Worm (Caenorhabditis elegans) whole organism, L1 larva: Measurements from ENCODE around the gene C16C10.13.
A peak's percentile ranks its signal among the peaks of the same experiment; 100 is the strongest.

Experiments
- C16A3.4 ChIP-seq: fragments of 150-350 bp; optimal IDR thresholded peaks from 2 replicates; lab custom pipeline; 2014; ENCODE audit warnings: missing biosample characterization, missing genetic modification characterization
- F16B12.6 ChIP-seq: fragments of 150-350 bp; optimal IDR thresholded peaks from 2 replicates; lab custom pipeline; 2014; ENCODE audit warnings: missing biosample characterization, missing genetic modification characterization
- aha-1 ChIP-seq: fragments of 150-350 bp; optimal IDR thresholded peaks from 2 replicates; lab custom pipeline; 2014; ENCODE audit warnings: missing biosample characterization, missing genetic modification characterization
- aly-2 ChIP-seq: fragments of 150-350 bp; optimal IDR thresholded peaks from 2 replicates; lab custom pipeline; 2014; ENCODE audit warnings: missing biosample characterization, missing genetic modification characterization
- blmp-1 ChIP-seq: fragments of 150-350 bp; optimal IDR thresholded peaks from 2 replicates; lab custom pipeline; 2014; ENCODE audit warnings: missing biosample characterization, missing genetic modification characterization
- ceh-63 ChIP-seq: fragments of 200-800 bp; sonication (Bioruptor generic); optimal IDR thresholded peaks from 2 replicates; lab custom pipeline; 2018; ENCODE audit warnings: mild to moderate bottlenecking, missing genetic modification characterization, missing compliant biosample characterization
- ceh-8 ChIP-seq: fragments of 200-800 bp; sonication (Bioruptor generic); optimal IDR thresholded peaks from 2 replicates; lab custom pipeline; 2018; ENCODE audit warnings: mild to moderate bottlenecking, missing genetic modification characterization, moderate library complexity, missing compliant biosample characterization
- ceh-82 ChIP-seq, 3 experiments: fragments of 150-350 bp in 1 of 3; sonication (generic microtip) in 2 of 3; optimal IDR thresholded peaks; 2 replicates each; lab custom pipeline; 2014 to 2017; ENCODE audit warnings: missing biosample characterization in 3 of 3, missing genetic modification characterization in 3 of 3
- ceh-88 ChIP-seq: fragments of 200-800 bp; sonication (Bioruptor generic); IDR thresholded peaks from 2 replicates; pipeline ENCODE4 v1.3.6; 2022; ENCODE audit warnings: missing genetic modification characterization, missing compliant biosample characterization
- ces-1 ChIP-seq: fragments of 150-350 bp; optimal IDR thresholded peaks from 2 replicates; lab custom pipeline; 2014; ENCODE audit warnings: missing biosample characterization, missing genetic modification reagents, missing genetic modification characterization
- dpl-1 ChIP-seq, 3 experiments: fragments of 150-350 bp in 2 of 3; sonication (generic microtip) in 1 of 3; optimal IDR thresholded peaks; 2 replicates each; lab custom pipeline; 2014 to 2017; ENCODE audit warnings: missing biosample characterization in 3 of 3, missing genetic modification characterization in 3 of 3, missing genetic modification reagents in 3 of 3
- dsc-1 ChIP-seq: sonication (generic microtip); optimal IDR thresholded peaks from 2 replicates; lab custom pipeline; 2016; ENCODE audit warnings: mild to moderate bottlenecking, missing genetic modification characterization, missing compliant biosample characterization
- egl-27 ChIP-seq, 2 experiments: fragments of 150-350 bp in 1 of 2; sonication (generic microtip); optimal IDR thresholded peaks; 3 replicates each; lab custom pipeline; 2017 to 2018; ENCODE audit warnings: missing biosample characterization in 2 of 2, missing genetic modification characterization in 2 of 2, missing genetic modification reagents in 2 of 2
- elt-3 ChIP-seq, 6 experiments: fragments of 150-350 bp in 1 of 6; sonication (generic microtip); optimal IDR thresholded peaks; 2 replicates each; lab custom pipeline; 2017 to 2018; ENCODE audit warnings: missing biosample characterization in 6 of 6, missing genetic modification characterization in 6 of 6, inconsistent platforms in 1 of 6
- ets-5 ChIP-seq: fragments of 200-800 bp; sonication (Bioruptor generic); IDR thresholded peaks from 2 replicates; pipeline ENCODE4 v1.3.6; 2022; ENCODE audit warnings: missing genetic modification characterization, missing compliant biosample characterization
- fkh-8 ChIP-seq: sonication (generic microtip); optimal IDR thresholded peaks from 2 replicates; lab custom pipeline; 2016; ENCODE audit warnings: mild to moderate bottlenecking, missing genetic modification characterization, missing compliant biosample characterization
- fos-1 ChIP-seq: fragments of 150-350 bp; optimal IDR thresholded peaks from 2 replicates; lab custom pipeline; 2014; ENCODE audit warnings: missing biosample characterization, missing genetic modification characterization
- grh-1 ChIP-seq: fragments of 200-800 bp; sonication (Bioruptor generic); IDR thresholded peaks from 2 replicates; pipeline ENCODE4 v1.3.6; 2022; ENCODE audit warnings: missing genetic modification reagents, missing genetic modification characterization, missing compliant biosample characterization
- hpl-2 ChIP-seq: fragments of 150-350 bp; optimal IDR thresholded peaks from 2 replicates; lab custom pipeline; 2014; ENCODE audit warnings: missing biosample characterization, missing genetic modification reagents, missing genetic modification characterization
- irx-1 ChIP-seq: sonication (generic microtip); optimal IDR thresholded peaks from 2 replicates; lab custom pipeline; 2016; ENCODE audit warnings: missing genetic modification characterization, missing compliant biosample characterization
- isw-1 ChIP-seq: fragments of 200-800 bp; sonication (Bioruptor generic); IDR thresholded peaks from 2 replicates; pipeline ENCODE4 v1.3.6; 2022; ENCODE audit warnings: missing genetic modification characterization, missing compliant biosample characterization
- lin-15B ChIP-seq: fragments of 150-350 bp; sonication (generic microtip); optimal IDR thresholded peaks from 3 replicates; lab custom pipeline; 2014; ENCODE audit warnings: missing biosample characterization, missing genetic modification characterization
- lir-3 ChIP-seq: sonication (generic microtip); optimal IDR thresholded peaks from 2 replicates; lab custom pipeline; 2016; ENCODE audit warnings: mild to moderate bottlenecking, missing genetic modification characterization, moderate library complexity, missing compliant biosample characterization; ENCODE audit not compliant: poor library complexity
- lsy-2 ChIP-seq, 2 experiments: fragments of 150-350 bp; optimal IDR thresholded peaks; 2 replicates each; lab custom pipeline; 2014; ENCODE audit warnings: missing biosample characterization in 2 of 2, missing genetic modification characterization in 2 of 2
- mab-9 ChIP-seq: fragments of 200-800 bp; sonication (Bioruptor generic); IDR thresholded peaks from 2 replicates; pipeline ENCODE4 v1.3.6; 2022; ENCODE audit warnings: missing genetic modification reagents, missing genetic modification characterization, missing compliant biosample characterization
- mep-1 ChIP-seq: fragments of 150-350 bp; optimal IDR thresholded peaks from 2 replicates; lab custom pipeline; 2014; ENCODE audit warnings: missing biosample characterization, missing genetic modification characterization
- nhr-11 ChIP-seq: fragments of 150-350 bp; optimal IDR thresholded peaks from 2 replicates; lab custom pipeline; 2014; ENCODE audit warnings: missing biosample characterization, missing genetic modification characterization
- nhr-19 ChIP-seq: fragments of 200-800 bp; sonication (Bioruptor generic); conservative IDR thresholded peaks from 2 replicates; pipeline ENCODE4 v1.3.6; 2022; ENCODE audit warnings: missing genetic modification characterization, missing compliant biosample characterization
- nhr-237 ChIP-seq: fragments of 150-350 bp; optimal IDR thresholded peaks from 2 replicates; lab custom pipeline; 2014; ENCODE audit warnings: missing biosample characterization, missing genetic modification characterization
- nhr-28 ChIP-seq: fragments of 150-350 bp; optimal IDR thresholded peaks from 2 replicates; lab custom pipeline; 2014; ENCODE audit warnings: missing biosample characterization, missing genetic modification characterization
- nhr-76 ChIP-seq: sonication (generic microtip); optimal IDR thresholded peaks from 2 replicates; lab custom pipeline; 2017; ENCODE audit warnings: missing biosample characterization, missing genetic modification characterization
- nhr-84 ChIP-seq: sonication (generic microtip); optimal IDR thresholded peaks from 2 replicates; lab custom pipeline; 2017; ENCODE audit warnings: missing biosample characterization, missing genetic modification characterization
- nhr-85 ChIP-seq: sonication (generic microtip); peaks from one replicate; lab custom pipeline; 2016; ENCODE audit warnings: missing genetic modification characterization, inconsistent platforms, missing compliant biosample characterization
- pag-3 ChIP-seq: sonication (generic microtip); optimal IDR thresholded peaks from 2 replicates; lab custom pipeline; 2017; ENCODE audit warnings: missing genetic modification characterization, mild to moderate bottlenecking, missing compliant biosample characterization, antibody characterized with exemption, borderline replicate concordance; ENCODE audit not compliant: insufficient read depth
- pqm-1 ChIP-seq: sonication (generic microtip); optimal IDR thresholded peaks from 3 replicates; lab custom pipeline; 2017; ENCODE audit warnings: missing biosample characterization, missing genetic modification characterization
- rnt-1 ChIP-seq: sonication (generic microtip); optimal IDR thresholded peaks from 2 replicates; lab custom pipeline; 2016; ENCODE audit warnings: mild to moderate bottlenecking, missing genetic modification characterization, moderate library complexity, missing compliant biosample characterization
- skn-1 ChIP-seq: fragments of 150-350 bp; optimal IDR thresholded peaks from 2 replicates; lab custom pipeline; 2014; ENCODE audit warnings: missing biosample characterization, missing genetic modification characterization
- snpc-4 ChIP-seq: fragments of 150-350 bp; optimal IDR thresholded peaks from 2 replicates; lab custom pipeline; 2014; ENCODE audit warnings: missing biosample characterization, missing genetic modification characterization
- snu-23 ChIP-seq: sonication (generic microtip); optimal IDR thresholded peaks from 2 replicates; lab custom pipeline; 2016; ENCODE audit warnings: missing genetic modification characterization, missing compliant biosample characterization
- sox-4 ChIP-seq: sonication (generic microtip); optimal IDR thresholded peaks from 2 replicates; lab custom pipeline; 2016; ENCODE audit warnings: missing genetic modification characterization, missing compliant biosample characterization
- sup-37 ChIP-seq: fragments of 200-800 bp; sonication (Bioruptor generic); optimal IDR thresholded peaks from 2 replicates; lab custom pipeline; 2018; ENCODE audit warnings: mild to moderate bottlenecking, missing genetic modification characterization, missing compliant biosample characterization
- swsn-7 ChIP-seq: sonication (generic microtip); optimal IDR thresholded peaks from 2 replicates; lab custom pipeline; 2016; ENCODE audit warnings: missing genetic modification characterization, missing compliant biosample characterization
- unc-86 ChIP-seq: sonication (generic microtip); optimal IDR thresholded peaks from 2 replicates; lab custom pipeline; 2016; ENCODE audit warnings: missing genetic modification characterization, missing compliant biosample characterization
- unc-98 ChIP-seq: fragments of 200-800 bp; sonication (Bioruptor generic); IDR thresholded peaks from 2 replicates; pipeline ENCODE4 v1.3.6; 2022; ENCODE audit warnings: missing genetic modification characterization, missing compliant biosample characterization
- vab-15 ChIP-seq: sonication (generic microtip); optimal IDR thresholded peaks from 2 replicates; lab custom pipeline; 2017; ENCODE audit warnings: missing genotype, mild to moderate bottlenecking, missing genetic modification characterization, missing compliant biosample characterization
- zag-1 ChIP-seq: fragments of 150-350 bp; optimal IDR thresholded peaks from 2 replicates; lab custom pipeline; 2014; ENCODE audit warnings: missing biosample characterization, missing genetic modification characterization
- zip-4 ChIP-seq: fragments of 200-800 bp; sonication (Bioruptor generic); optimal IDR thresholded peaks from 2 replicates; lab custom pipeline; 2018; ENCODE audit warnings: mild to moderate bottlenecking, missing genetic modification characterization, moderate library complexity, missing compliant biosample characterization
- ztf-11 ChIP-seq, 2 experiments: sonication (generic microtip); optimal IDR thresholded peaks; 2 replicates each; lab custom pipeline; 2016 to 2017; ENCODE audit warnings: missing genetic modification characterization in 2 of 2, missing biosample characterization in 1 of 2, missing compliant biosample characterization in 1 of 2
- ztf-4 ChIP-seq: fragments of 150-350 bp; optimal IDR thresholded peaks from 2 replicates; lab custom pipeline; 2014; ENCODE audit warnings: missing biosample characterization, missing genetic modification characterization

C16C10.13 gene

DNA sequence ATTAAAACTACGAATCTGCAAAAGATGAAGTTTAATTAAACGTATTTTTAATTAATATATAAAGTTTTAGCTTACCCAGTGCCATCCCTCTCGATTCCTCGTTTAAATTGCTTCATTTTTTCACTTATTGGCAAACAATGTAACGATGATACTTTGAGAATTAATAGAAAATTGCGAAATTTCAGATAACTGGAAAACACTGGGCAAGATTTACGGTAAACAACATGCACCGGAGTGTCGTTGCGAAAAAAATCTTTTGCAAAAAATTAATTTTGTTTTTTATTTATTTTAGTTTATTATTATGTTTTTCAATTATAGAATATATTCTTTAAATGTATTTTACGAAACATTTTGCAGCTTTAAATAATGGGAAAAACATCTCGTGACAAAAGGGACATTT lies 27.8 kb downstream of the C16C10.13 start, which contains the start of the genes pelo-1 and R74.7 (continued):
- TF ChIP-seq pag-3 (no peak), zip-4 (GFP tag; lab: Kevin White, UChicago) (peak; percentile 82), aha-1 (no peak), lsy-2 (tag; optimal IDR thresholded peaks at IDR 0.05; lab: Kevin White, UChicago) (peak in 1 of 2 experiments; percentile 66), mep-1 (tag; lab: Kevin White, UChicago) (peak; percentile 36), fos-1 (tag; lab: Kevin White, UChicago) (no peak), fkh-8 (tag; lab: Kevin White, UChicago) (peak; percentile 36), dsc-1 (tag; lab: Kevin White, UChicago) (no peak), egl-27 (tag; optimal IDR thresholded peaks at IDR 0.05; lab: Kevin White, UChicago) (no peak), ets-5 (GFP tag; lab: Robert Waterston, UW) (no peak), dpl-1 (GFP tag; optimal IDR thresholded peaks at IDR 0.05; lab: Kevin White, UChicago) (peak in 1 of 3 experiments; percentile 29), ceh-82 (tag; optimal IDR thresholded peaks at IDR 0.05; lab: Kevin White, UChicago) (peak in 2 of 3 experiments; percentile 11 to 38), swsn-7 (tag; lab: Kevin White, UChicago) (peak; percentile 2), ztf-11 (tag; optimal IDR thresholded peaks at IDR 0.05; lab: Kevin White, UChicago) (no peak), sox-4 (tag; lab: Kevin White, UChicago) (no peak), nhr-84 (tag; lab: Kevin White, UChicago) (no peak), aly-2 (tag; lab: Kevin White, UChicago) (no peak), isw-1 (GFP tag; lab: Robert Waterston, UW) (no peak), nhr-76 (tag; lab: Kevin White, UChicago) (no peak), ces-1 (GFP tag; lab: Kevin White, UChicago) (no peak), ceh-88 (no peak), elt-3 (tag; optimal IDR thresholded peaks at IDR 0.05; lab: Kevin White, UChicago) (no peak), rnt-1 (tag; lab: Kevin White, UChicago) (no peak), nhr-237 (tag; lab: Kevin White, UChicago) (no peak), ztf-4 (tag; lab: Kevin White, UChicago) (no peak), mab-9 (no peak), snpc-4 (no peak), lir-3 (no peak), unc-98 (GFP tag; lab: Robert Waterston, UW) (no peak), irx-1 (no peak), pqm-1 (tag; lab: Kevin White, UChicago) (no peak), nhr-11 (no peak), snu-23 (GFP tag; lab: Kevin White, UChicago) (peak; percentile 18), grh-1 (no peak), lin-15B (tag; lab: Kevin White, UChicago) (peak; percentile 21), ceh-8 (no peak), nhr-19 (GFP tag; lab: Robert Waterston, UW) (no peak), nhr-28 (no peak), vab-15 (tag; lab: Kevin White, UChicago) (no peak), C16A3.4 (tag; lab: Kevin White, UChicago) (no peak)
- TF ChIP-seq, all 84 proteins: peak for 18

DNA sequence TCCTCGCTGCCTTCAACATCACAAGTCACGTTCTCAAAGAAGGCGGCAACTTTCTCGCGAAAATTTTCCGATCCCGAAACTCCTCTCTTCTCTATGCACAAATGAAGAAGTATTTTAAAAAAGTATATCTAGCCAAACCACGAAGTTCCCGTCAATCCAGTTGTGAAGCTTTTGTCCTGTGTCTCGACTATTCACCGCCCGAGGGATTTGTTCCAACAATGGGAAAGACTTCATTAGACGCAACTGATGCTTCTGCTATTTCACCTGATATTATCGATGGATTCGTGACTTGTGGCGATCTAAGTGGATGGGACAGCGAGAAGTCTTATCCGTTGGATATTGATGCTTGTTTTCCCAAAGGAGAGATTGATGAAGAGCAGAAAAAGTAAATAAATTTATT lies 28.7 kb downstream of the C16C10.13 start:
- TF ChIP-seq lir-3 (no peak), nhr-85 (tag; lab: Kevin White, UChicago) (no peak), hpl-2 (GFP tag; lab: Kevin White, UChicago) (no peak), blmp-1 (tag; lab: Kevin White, UChicago) (no peak), F16B12.6 (tag; lab: Kevin White, UChicago) (no peak), unc-86 (tag; lab: Kevin White, UChicago) (no peak), sup-37 (GFP tag; lab: Kevin White, UChicago) (no peak), zag-1 (tag; lab: Kevin White, UChicago) (no peak), skn-1 (tag; lab: Kevin White, UChicago) (no peak), aha-1 (no peak), ceh-8 (no peak), ceh-63 (no peak)
